Fruit fly (Drosophila melanogaster) whole organism, embryonic: ENCODE results near the gene CG4594.

Experiments
- Aef1 ChIP-seq: fragments of 200-800 bp; sonication (Bioruptor generic); IDR thresholded peaks from 3 replicates; pipeline ENCODE4 v1.3.6; 2022; ENCODE audit warnings: missing biosample characterization, missing genetic modification characterization
- BEAF-32 ChIP-seq: fragments of 200-800 bp; sonication (Bioruptor generic); optimal IDR thresholded peaks from 3 replicates; lab custom pipeline; 2017; ENCODE audit warnings: missing biosample characterization, missing genetic modification characterization, mild to moderate bottlenecking, moderate library complexity, missing genetic modification reagents
- CG11723 ChIP-seq: fragments of 200-800 bp; sonication (Bioruptor generic); optimal IDR thresholded peaks from 2 replicates; lab custom pipeline; 2017; ENCODE audit warnings: missing biosample characterization, mild to moderate bottlenecking, missing genetic modification characterization
- CG1233 ChIP-seq: fragments of 200-800 bp; sonication (Bioruptor generic); optimal IDR thresholded peaks from 4 replicates; lab custom pipeline; 2018; ENCODE audit warnings: missing biosample characterization, mild to moderate bottlenecking, missing genetic modification characterization
- CG15011 ChIP-seq: fragments of 200-800 bp; sonication (Bioruptor generic); optimal IDR thresholded peaks from 3 replicates; lab custom pipeline; 2018; ENCODE audit warnings: missing biosample characterization, mild to moderate bottlenecking, missing genetic modification characterization
- CG15514 ChIP-seq: fragments of 200-800 bp; sonication (Bioruptor generic); optimal IDR thresholded peaks from 3 replicates; lab custom pipeline; 2017; ENCODE audit warnings: missing biosample characterization, missing genetic modification characterization, mild to moderate bottlenecking, moderate library complexity, missing genetic modification reagents
- CG1792 ChIP-seq: fragments of 200-800 bp; sonication (Bioruptor generic); optimal IDR thresholded peaks from 2 replicates; lab custom pipeline; 2016; ENCODE audit warnings: missing biosample characterization, missing genetic modification characterization
- CG2712 ChIP-seq: fragments of 200-800 bp; optimal IDR thresholded peaks from 3 replicates; lab custom pipeline; 2019; ENCODE audit warnings: missing biosample characterization, mild to moderate bottlenecking, missing genetic modification characterization, moderate library complexity
- CG32772 ChIP-seq: fragments of 200-800 bp; sonication (Bioruptor generic); IDR thresholded peaks from 2 replicates; pipeline ENCODE4 v1.3.6; 2022; ENCODE audit warnings: missing biosample characterization, missing genetic modification characterization
- CG3281 ChIP-seq: fragments of 200-800 bp; sonication (Bioruptor generic); optimal IDR thresholded peaks from 3 replicates; lab custom pipeline; 2017; ENCODE audit warnings: missing biosample characterization, mild to moderate bottlenecking, missing genetic modification characterization
- CG3407 ChIP-seq: fragments of 200-800 bp; sonication (Bioruptor generic); optimal IDR thresholded peaks from 2 replicates; lab custom pipeline; 2018; ENCODE audit warnings: missing biosample characterization, mild to moderate bottlenecking, missing genetic modification characterization
- CG34224 ChIP-seq: fragments of 200-800 bp; sonication (Bioruptor generic); IDR thresholded peaks from 3 replicates; pipeline ENCODE4 v1.3.6; 2022; ENCODE audit warnings: missing biosample characterization, missing genetic modification characterization; ENCODE audit not compliant: partially characterized antibody
- CG3726 ChIP-seq: fragments of 200-800 bp; sonication (Bioruptor generic); IDR thresholded peaks from 3 replicates; pipeline ENCODE4, ENCODE4 v1.3.6; 2022; ENCODE audit warnings: missing biosample characterization, missing genetic modification characterization
- CG4617 ChIP-seq: fragments of 200-800 bp; sonication (Bioruptor generic); optimal IDR thresholded peaks from 3 replicates; lab custom pipeline; 2016; ENCODE audit warnings: missing biosample characterization, missing genetic modification characterization, borderline replicate concordance
- CG4820 ChIP-seq: fragments of 200-800 bp; sonication (Bioruptor generic); optimal IDR thresholded peaks from 3 replicates; lab custom pipeline; 2016; ENCODE audit warnings: missing biosample characterization, missing genetic modification characterization
- CG4854 ChIP-seq: fragments of 200-800 bp; sonication (Bioruptor generic); optimal IDR thresholded peaks from 2 replicates; lab custom pipeline; 2016; ENCODE audit warnings: missing biosample characterization, missing genetic modification characterization, inconsistent platforms
- CG7271 ChIP-seq: fragments of 200-800 bp; sonication (Bioruptor generic); optimal IDR thresholded peaks from 2 replicates; lab custom pipeline; 2018; ENCODE audit warnings: missing biosample characterization, mild to moderate bottlenecking, missing genetic modification characterization, moderate library complexity
- CG9609 ChIP-seq: fragments of 200-800 bp; sonication (Bioruptor generic); optimal IDR thresholded peaks from 3 replicates; lab custom pipeline; 2016; ENCODE audit warnings: missing biosample characterization, missing genetic modification characterization
- CG9797 ChIP-seq: fragments of 200-800 bp; sonication (Bioruptor generic); optimal IDR thresholded peaks from 3 replicates; lab custom pipeline; 2018; ENCODE audit warnings: missing biosample characterization, mild to moderate bottlenecking, missing genetic modification characterization
- CG9817 ChIP-seq: fragments of 200-800 bp; sonication (Bioruptor generic); optimal IDR thresholded peaks from 2 replicates; lab custom pipeline; 2018; ENCODE audit warnings: missing biosample characterization, mild to moderate bottlenecking, missing genetic modification characterization, moderate library complexity
- CTCF ChIP-seq: fragments of 200-800 bp; sonication (Bioruptor generic); optimal IDR thresholded peaks from 2 replicates; lab custom pipeline; 2017; ENCODE audit warnings: missing biosample characterization, mild to moderate bottlenecking, missing genetic modification characterization, moderate library complexity
- D19B ChIP-seq: fragments of 200-800 bp; sonication (Bioruptor generic); optimal IDR thresholded peaks from 2 replicates; lab custom pipeline; 2017; ENCODE audit warnings: missing biosample characterization, mild to moderate bottlenecking, missing genetic modification characterization
- Dfd ChIP-seq, 2 experiments: fragments of >200 bp; optimal IDR thresholded peaks; 2 replicates each; lab custom pipeline; 2017; ENCODE audit warnings: missing biosample characterization in 2 of 2, missing genetic modification characterization in 2 of 2
- Doc3 ChIP-seq: fragments of 200-800 bp; sonication (Bioruptor generic); IDR thresholded peaks from 3 replicates; pipeline ENCODE4 v1.3.6; 2022; ENCODE audit warnings: missing biosample characterization, missing genetic modification characterization; ENCODE audit not compliant: partially characterized antibody
- E2f2 ChIP-seq: fragments of 200-800 bp; sonication (Bioruptor generic); IDR thresholded peaks from 2 replicates; pipeline ENCODE4 v1.3.6; 2022; ENCODE audit warnings: missing biosample characterization, missing genetic modification characterization
- Ets65A ChIP-seq: fragments of 200-800 bp; sonication (Bioruptor generic); peaks from one replicate; lab custom pipeline; 2016; ENCODE audit warnings: missing biosample characterization, missing genetic modification characterization
- Hsf ChIP-seq: fragments of 200-800 bp; sonication (Bioruptor generic); optimal IDR thresholded peaks from 3 replicates; lab custom pipeline; 2016; ENCODE audit warnings: missing biosample characterization, missing genetic modification characterization
- MESR4 ChIP-seq: fragments of 200-800 bp; sonication (Bioruptor generic); optimal IDR thresholded peaks from 2 replicates; lab custom pipeline; 2018; ENCODE audit warnings: missing biosample characterization, mild to moderate bottlenecking, missing genetic modification characterization, moderate library complexity
- Max ChIP-seq: fragments of 200-800 bp; sonication (Bioruptor generic); optimal IDR thresholded peaks from 2 replicates; lab custom pipeline; 2016; ENCODE audit warnings: missing biosample characterization, mild to moderate bottlenecking, missing genetic modification characterization
- NfI ChIP-seq: fragments of 200-800 bp; sonication (Bioruptor generic); optimal IDR thresholded peaks from 3 replicates; lab custom pipeline; 2018; ENCODE audit warnings: missing biosample characterization, mild to moderate bottlenecking, missing genetic modification characterization, moderate library complexity
- YL-1 ChIP-seq: fragments of 200-800 bp; sonication (Bioruptor generic); optimal IDR thresholded peaks from 3 replicates; lab custom pipeline; 2017; ENCODE audit warnings: missing biosample characterization, mild to moderate bottlenecking, missing genetic modification characterization
- aop ChIP-seq: fragments of 200-800 bp; sonication (Bioruptor generic); IDR thresholded peaks from 2 replicates; pipeline ENCODE4 v1.3.6; 2022; ENCODE audit warnings: missing biosample characterization, missing genetic modification characterization
- ato ChIP-seq: fragments of 200-800 bp; sonication (Bioruptor generic); IDR thresholded peaks from 2 replicates; pipeline ENCODE4 v1.3.6; 2022; ENCODE audit warnings: missing biosample characterization, missing genetic modification characterization; ENCODE audit not compliant: partially characterized antibody
- bbx ChIP-seq: fragments of 200-800 bp; sonication (Bioruptor generic); IDR thresholded peaks from 2 replicates; pipeline ENCODE4 v1.3.6; 2022; ENCODE audit warnings: missing biosample characterization, missing genetic modification characterization; ENCODE audit not compliant: partially characterized antibody
- bigmax ChIP-seq: fragments of 200-800 bp; sonication (Bioruptor generic); optimal IDR thresholded peaks from 2 replicates; lab custom pipeline; 2018; ENCODE audit warnings: missing biosample characterization, mild to moderate bottlenecking, missing genetic modification characterization
- dan ChIP-seq: fragments of 200-800 bp; sonication (Bioruptor generic); IDR thresholded peaks from 2 replicates; pipeline ENCODE4 v1.3.6; 2022; ENCODE audit warnings: missing biosample characterization, missing genetic modification characterization
- dimm ChIP-seq: fragments of 200-800 bp; sonication (Bioruptor generic); IDR thresholded peaks from 2 replicates; pipeline ENCODE4 v1.3.6; 2022; ENCODE audit warnings: missing biosample characterization, missing genetic modification characterization
- fd96Cb ChIP-seq: fragments of 200-800 bp; sonication (Bioruptor generic); optimal IDR thresholded peaks from 2 replicates; lab custom pipeline; 2018; ENCODE audit warnings: missing biosample characterization, mild to moderate bottlenecking, missing genetic modification characterization, moderate library complexity
- inv ChIP-seq: fragments of 200-800 bp; sonication (Bioruptor generic); IDR thresholded peaks from 2 replicates; pipeline ENCODE4 v1.3.6; 2022; ENCODE audit warnings: missing biosample characterization, missing genetic modification characterization; ENCODE audit not compliant: partially characterized antibody
- kay ChIP-seq: fragments of 200-800 bp; sonication (Bioruptor generic); optimal IDR thresholded peaks from 2 replicates; lab custom pipeline; 2016; ENCODE audit warnings: missing biosample characterization, missing genetic modification characterization
- odd ChIP-seq: fragments of 200-800 bp; sonication (Bioruptor generic); optimal IDR thresholded peaks from 2 replicates; lab custom pipeline; 2017; ENCODE audit warnings: missing biosample characterization, mild to moderate bottlenecking, missing genetic modification characterization
- otp ChIP-seq: fragments of 200-800 bp; sonication (Bioruptor generic); IDR thresholded peaks from 3 replicates; pipeline ENCODE4, ENCODE4 v1.3.6; 2022; ENCODE audit warnings: missing biosample characterization, missing genetic modification characterization
- sim ChIP-seq: fragments of 200-800 bp; sonication (Bioruptor generic); IDR thresholded peaks from 2 replicates; pipeline ENCODE4 v1.3.6; 2022; ENCODE audit warnings: missing biosample characterization, missing genetic modification characterization
- sna ChIP-seq: fragments of 200-800 bp; sonication (Bioruptor generic); IDR thresholded peaks from 2 replicates; pipeline ENCODE4 v1.3.6; 2022; ENCODE audit warnings: missing biosample characterization, missing genetic modification characterization; ENCODE audit not compliant: partially characterized antibody
- stc ChIP-seq: fragments of 200-800 bp; sonication (Bioruptor generic); IDR thresholded peaks from 2 replicates; pipeline ENCODE4 v1.3.6; 2022; ENCODE audit warnings: missing biosample characterization, missing genetic modification characterization
- tgo ChIP-seq: fragments of 200-800 bp; sonication (Bioruptor generic); IDR thresholded peaks from 3 replicates; pipeline ENCODE4 v1.3.6; 2022; ENCODE audit warnings: missing biosample characterization, missing genetic modification characterization
- vfl ChIP-seq: fragments of 200-800 bp; sonication (Bioruptor generic); optimal IDR thresholded peaks from 2 replicates; lab custom pipeline; 2016; ENCODE audit warnings: missing biosample characterization, missing genetic modification characterization
- yki ChIP-seq: fragments of >200 bp; optimal IDR thresholded peaks from 3 replicates; lab custom pipeline; 2018
- zen ChIP-seq: fragments of 200-800 bp; sonication (Bioruptor generic); optimal IDR thresholded peaks from 3 replicates; lab custom pipeline; 2018; ENCODE audit warnings: missing biosample characterization, mild to moderate bottlenecking, missing genetic modification characterization, moderate library complexity

Gene CG4594

dm6 chr2L:9968201-9968727 lies 48.3 kb downstream of the CG4594 start (continued):
- TF ChIP-seq otp (GFP tag; lab: Robert Waterston, UW): no peak
- TF ChIP-seq CG7271: no peak
- no peak for TF ChIP-seq tgo
- no peak for TF ChIP-seq D19B (GFP tag; lab: Kevin White, UChicago)
- 0 out of 2 replicates have a peak, but pooled peaks have one; percentile 27 for TF ChIP-seq bbx (GFP tag; lab: Robert Waterston, UW)
- no peak for TF ChIP-seq CG15514 (GFP tag; lab: Kevin White, UChicago)
- no peak for TF ChIP-seq bigmax (GFP tag; lab: Kevin White, UChicago)
- peak; percentile 69 for TF ChIP-seq CG34224
- no peak for TF ChIP-seq CG9609 (GFP tag; lab: Kevin White, UChicago)
- no peak for TF ChIP-seq zen (tag; lab: Kevin White, UChicago)
- TF ChIP-seq Max: no peak
- no peak for TF ChIP-seq sim
- no peak for TF ChIP-seq CG4617 (GFP tag; lab: Kevin White, UChicago)
- peak; percentile 37 for TF ChIP-seq BEAF-32
- no peak for TF ChIP-seq NfI
- TF ChIP-seq CG15011: no peak
- TF ChIP-seq CG3726 (GFP tag; lab: Robert Waterston, UW): no peak
- TF ChIP-seq CG9817 (tag; lab: Kevin White, UChicago): no peak
- TF ChIP-seq stc: no peak
- no peak for TF ChIP-seq CG3281 (GFP tag; lab: Kevin White, UChicago)
- TF ChIP-seq CG32772: no peak
- no peak for TF ChIP-seq Hsf (GFP tag; lab: Kevin White, UChicago)
- TF ChIP-seq CG4854 (GFP tag; lab: Kevin White, UChicago): no peak
- TF ChIP-seq CG11723 (GFP tag; lab: Kevin White, UChicago): no peak
- no peak for TF ChIP-seq CG1792 (GFP tag; lab: Kevin White, UChicago)
- TF ChIP-seq Dfd (GFP tag; optimal IDR thresholded peaks at IDR 0.05; lab: Kevin White, UChicago): no peak
- TF ChIP-seq CG4820 (GFP tag; lab: Kevin White, UChicago): no peak
- no peak for TF ChIP-seq dimm (GFP tag; lab: Robert Waterston, UW)
- TF ChIP-seq CTCF (GFP tag; lab: Kevin White, UChicago): no peak
- TF ChIP-seq sna (GFP tag; lab: Robert Waterston, UW): peak; percentile 71
- TF ChIP-seq CG1233 (GFP tag; lab: Kevin White, UChicago): no peak
- no peak for TF ChIP-seq yki (lab: Kevin White, UChicago)
- no peak for TF ChIP-seq CG9797 (GFP tag; lab: Kevin White, UChicago)
- TF ChIP-seq vfl (GFP tag; lab: Kevin White, UChicago): no peak
- TF ChIP-seq aop: no peak
- no peak for TF ChIP-seq dan (GFP tag; lab: Robert Waterston, UW)
- TF ChIP-seq inv (GFP tag; lab: Robert Waterston, UW): no peak
- TF ChIP-seq Ets65A (GFP tag; lab: Kevin White, UChicago): no peak
- TF ChIP-seq MESR4 (GFP tag; lab: Kevin White, UChicago): no peak
- peak; percentile 20 for TF ChIP-seq CG2712 (tag; lab: Kevin White, UChicago)
- no peak for TF ChIP-seq CG3407 (GFP tag; lab: Kevin White, UChicago)
- TF ChIP-seq YL-1 (GFP tag; lab: Kevin White, UChicago): no peak
- peak; percentile 89 for TF ChIP-seq E2f2 (GFP tag; lab: Robert Waterston, UW)
- no peak for TF ChIP-seq kay (GFP tag; lab: Kevin White, UChicago)
- no peak for TF ChIP-seq Aef1 (GFP tag; lab: Robert Waterston, UW)
- TF ChIP-seq ato (GFP tag; lab: Robert Waterston, UW): peak; percentile 70
- TF ChIP-seq Doc3 (GFP tag; lab: Robert Waterston, UW): 0 out of 3 replicates have a peak, but pooled peaks have one; percentile 28
- TF ChIP-seq odd (GFP tag; lab: Kevin White, UChicago): no peak
- no peak for TF ChIP-seq fd96Cb (tag; lab: Kevin White, UChicago)
